Fruit fly (Drosophila melanogaster): ENCODE data around the gene CG10365.

- TF ChIP-seq Dll (optimal IDR thresholded peaks at IDR 0.05) (no peak), psq (optimal IDR thresholded peaks at IDR 0.05) (no peak)
These were observed 11.7 kb downstream of the CG10365 start for dm6 chr3R:23734573-23735404.
